Fruit fly (Drosophila melanogaster): ENCODE results near the gene WASp.

- TF ChIP-seq ovo (GFP tag; optimal IDR thresholded peaks at IDR 0.05) (no peak), CG11617 (GFP tag; optimal IDR thresholded peaks at IDR 0.05) (no peak), toe (GFP tag; optimal IDR thresholded peaks at IDR 0.05) (no peak), CG7101 (tag; optimal IDR thresholded peaks at IDR 0.05) (no peak), CG7045 (GFP tag; optimal IDR thresholded peaks at IDR 0.05) (no peak), Hr96 (GFP tag; optimal IDR thresholded peaks at IDR 0.05) (no peak)
Measured at dm6 chr3R:28860582-28860981, 28.8 kb upstream of the WASp start.

Measured in whole organism, adult.